Fruit fly (Drosophila melanogaster): Measurements from ENCODE around the gene CG7943.

DNA sequence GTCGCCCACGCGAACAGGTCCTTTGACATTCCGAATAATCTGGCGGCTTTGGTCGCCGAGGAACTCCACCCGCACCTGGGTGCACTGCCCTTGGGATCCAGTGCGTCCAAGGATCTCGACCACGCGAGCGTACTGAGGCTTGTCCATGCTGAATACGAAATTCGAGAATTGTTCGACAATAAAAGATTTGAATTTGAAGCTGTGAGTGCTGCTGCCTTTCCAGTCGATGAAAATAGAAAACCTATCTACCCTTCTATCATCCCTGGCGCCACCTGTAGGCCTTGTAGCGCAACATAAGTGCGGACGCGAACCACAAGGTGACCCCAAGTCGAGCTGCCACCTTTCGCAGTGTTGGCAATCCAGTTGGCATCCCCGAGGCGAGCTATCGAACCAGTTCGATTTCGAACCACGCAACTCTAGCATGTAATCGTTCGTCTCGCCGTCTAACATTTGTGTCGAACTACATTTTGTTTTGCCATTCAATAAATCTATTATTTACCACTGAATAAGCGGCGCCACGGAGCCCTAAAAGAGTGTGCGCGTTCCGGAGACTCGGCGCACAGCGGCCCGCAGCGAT, 23.7 kb upstream of the CG7943 start, which contains the start of the genes RpS28a and Axn:
- TF ChIP-seq h (optimal IDR thresholded peaks at IDR 0.05) (no peak), Sin3A (optimal IDR thresholded peaks at IDR 0.05) (no peak)
